Worm (Caenorhabditis elegans) whole organism, L1 larva: Measurements from ENCODE around the gene szy-4.

Source experiments
- F16B12.6 ChIP-seq: fragments of 150-350 bp; optimal IDR thresholded peaks from 2 replicates; lab custom pipeline; 2014; ENCODE audit warnings: missing biosample characterization, missing genetic modification characterization
- alr-1 ChIP-seq: fragments of 200-800 bp; sonication (Bioruptor generic); optimal IDR thresholded peaks from 2 replicates; lab custom pipeline; 2018; ENCODE audit warnings: borderline replicate concordance, mild to moderate bottlenecking, missing genetic modification characterization, missing compliant biosample characterization
- ama-1 ChIP-seq: fragments of 150-350 bp; optimal IDR thresholded peaks from 2 replicates; lab custom pipeline; 2014
- blmp-1 ChIP-seq: fragments of 150-350 bp; optimal IDR thresholded peaks from 2 replicates; lab custom pipeline; 2014; ENCODE audit warnings: missing biosample characterization, missing genetic modification characterization
- ceh-63 ChIP-seq: fragments of 200-800 bp; sonication (Bioruptor generic); optimal IDR thresholded peaks from 2 replicates; lab custom pipeline; 2018; ENCODE audit warnings: mild to moderate bottlenecking, missing genetic modification characterization, missing compliant biosample characterization
- ceh-82 ChIP-seq, 3 experiments: fragments of 150-350 bp in 1 of 3; sonication (generic microtip) in 2 of 3; optimal IDR thresholded peaks; 2 replicates each; lab custom pipeline; 2014 to 2017; ENCODE audit warnings: missing biosample characterization in 3 of 3, missing genetic modification characterization in 3 of 3
- ceh-88 ChIP-seq: fragments of 200-800 bp; sonication (Bioruptor generic); IDR thresholded peaks from 2 replicates; pipeline ENCODE4 v1.3.6; 2022; ENCODE audit warnings: missing genetic modification characterization, missing compliant biosample characterization
- ceh-90 ChIP-seq: sonication (generic microtip); optimal IDR thresholded peaks from 2 replicates; lab custom pipeline; 2016; ENCODE audit warnings: missing genetic modification characterization, missing compliant biosample characterization
- ces-1 ChIP-seq: fragments of 150-350 bp; optimal IDR thresholded peaks from 2 replicates; lab custom pipeline; 2014; ENCODE audit warnings: missing biosample characterization, missing genetic modification reagents, missing genetic modification characterization
- dsc-1 ChIP-seq: sonication (generic microtip); optimal IDR thresholded peaks from 2 replicates; lab custom pipeline; 2016; ENCODE audit warnings: mild to moderate bottlenecking, missing genetic modification characterization, missing compliant biosample characterization
- egl-13 ChIP-seq: sonication (generic microtip); optimal IDR thresholded peaks from 2 replicates; lab custom pipeline; 2016; ENCODE audit warnings: missing genotype, missing genetic modification reagents, missing genetic modification characterization, missing compliant biosample characterization
- egl-27 ChIP-seq, 2 experiments: fragments of 150-350 bp in 1 of 2; sonication (generic microtip); optimal IDR thresholded peaks; 3 replicates each; lab custom pipeline; 2017 to 2018; ENCODE audit warnings: missing biosample characterization in 2 of 2, missing genetic modification characterization in 2 of 2, missing genetic modification reagents in 2 of 2
- elt-2 ChIP-seq: sonication (generic microtip); optimal IDR thresholded peaks from 2 replicates; lab custom pipeline; 2016; ENCODE audit warnings: missing genetic modification characterization, mild to moderate bottlenecking, inconsistent platforms, missing compliant biosample characterization, missing genetic modification reagents
- fkh-10 ChIP-seq: sonication (generic microtip); optimal IDR thresholded peaks from 2 replicates; lab custom pipeline; 2017; ENCODE audit warnings: missing biosample characterization, missing genetic modification reagents, missing genetic modification characterization
- fkh-4 ChIP-seq: sonication (generic microtip); optimal IDR thresholded peaks from 2 replicates; lab custom pipeline; 2016; ENCODE audit warnings: missing compliant biosample characterization, missing genetic modification characterization, borderline replicate concordance
- fkh-8 ChIP-seq: sonication (generic microtip); optimal IDR thresholded peaks from 2 replicates; lab custom pipeline; 2016; ENCODE audit warnings: mild to moderate bottlenecking, missing genetic modification characterization, missing compliant biosample characterization
- fos-1 ChIP-seq: fragments of 150-350 bp; optimal IDR thresholded peaks from 2 replicates; lab custom pipeline; 2014; ENCODE audit warnings: missing biosample characterization, missing genetic modification characterization
- grh-1 ChIP-seq: fragments of 200-800 bp; sonication (Bioruptor generic); IDR thresholded peaks from 2 replicates; pipeline ENCODE4 v1.3.6; 2022; ENCODE audit warnings: missing genetic modification reagents, missing genetic modification characterization, missing compliant biosample characterization
- hlh-17 ChIP-seq: fragments of 200-800 bp; sonication (Bioruptor generic); optimal IDR thresholded peaks from 2 replicates; lab custom pipeline; 2018; ENCODE audit warnings: missing genetic modification characterization, mild to moderate bottlenecking, missing compliant biosample characterization, moderate library complexity, borderline replicate concordance
- lin-13 ChIP-seq: fragments of 150-350 bp; optimal IDR thresholded peaks from 2 replicates; lab custom pipeline; 2014; ENCODE audit warnings: missing biosample characterization, missing genetic modification reagents, missing genetic modification characterization
- lin-15B ChIP-seq: fragments of 150-350 bp; sonication (generic microtip); optimal IDR thresholded peaks from 3 replicates; lab custom pipeline; 2014; ENCODE audit warnings: missing biosample characterization, missing genetic modification characterization
- lin-35 ChIP-seq, 2 experiments: fragments of 150-350 bp; optimal IDR thresholded peaks; 2 replicates each; lab custom pipeline; 2014; ENCODE audit warnings: missing biosample characterization in 2 of 2, missing genetic modification characterization in 2 of 2, missing genetic modification reagents in 2 of 2
- lin-39 ChIP-seq: fragments of 150-350 bp; optimal IDR thresholded peaks from 2 replicates; lab custom pipeline; 2014; ENCODE audit warnings: missing biosample characterization, missing genetic modification reagents, missing genetic modification characterization
- nhr-11 ChIP-seq: fragments of 150-350 bp; optimal IDR thresholded peaks from 2 replicates; lab custom pipeline; 2014; ENCODE audit warnings: missing biosample characterization, missing genetic modification characterization
- nhr-12 ChIP-seq: sonication (generic microtip); optimal IDR thresholded peaks from 2 replicates; lab custom pipeline; 2017; ENCODE audit warnings: missing biosample characterization, missing genetic modification characterization
- nhr-237 ChIP-seq: fragments of 150-350 bp; optimal IDR thresholded peaks from 2 replicates; lab custom pipeline; 2014; ENCODE audit warnings: missing biosample characterization, missing genetic modification characterization
- nhr-28 ChIP-seq: fragments of 150-350 bp; optimal IDR thresholded peaks from 2 replicates; lab custom pipeline; 2014; ENCODE audit warnings: missing biosample characterization, missing genetic modification characterization
- nhr-71 ChIP-seq: sonication (generic microtip); optimal IDR thresholded peaks from 2 replicates; lab custom pipeline; 2016; ENCODE audit warnings: mild to moderate bottlenecking, missing genetic modification characterization, moderate library complexity, missing compliant biosample characterization
- nhr-76 ChIP-seq: sonication (generic microtip); optimal IDR thresholded peaks from 2 replicates; lab custom pipeline; 2017; ENCODE audit warnings: missing biosample characterization, missing genetic modification characterization
- nhr-77 ChIP-seq: fragments of 150-350 bp; optimal IDR thresholded peaks from 2 replicates; lab custom pipeline; 2014; ENCODE audit warnings: missing biosample characterization, missing genetic modification characterization
- nhr-85 ChIP-seq: sonication (generic microtip); peaks from one replicate; lab custom pipeline; 2016; ENCODE audit warnings: missing genetic modification characterization, inconsistent platforms, missing compliant biosample characterization
- nhr-90 ChIP-seq: sonication (generic microtip); optimal IDR thresholded peaks from 2 replicates; lab custom pipeline; 2016; ENCODE audit warnings: mild to moderate bottlenecking, missing genetic modification characterization, missing compliant biosample characterization; ENCODE audit not compliant: poor library complexity
- pax-3 ChIP-seq: fragments of 200-800 bp; sonication (Bioruptor generic); optimal IDR thresholded peaks from 2 replicates; lab custom pipeline; 2018; ENCODE audit warnings: mild to moderate bottlenecking, missing genetic modification characterization, moderate library complexity, missing compliant biosample characterization
- rnt-1 ChIP-seq: sonication (generic microtip); optimal IDR thresholded peaks from 2 replicates; lab custom pipeline; 2016; ENCODE audit warnings: mild to moderate bottlenecking, missing genetic modification characterization, moderate library complexity, missing compliant biosample characterization
- snpc-4 ChIP-seq: fragments of 150-350 bp; optimal IDR thresholded peaks from 2 replicates; lab custom pipeline; 2014; ENCODE audit warnings: missing biosample characterization, missing genetic modification characterization
- sptf-1 ChIP-seq: fragments of 150-350 bp; optimal IDR thresholded peaks from 2 replicates; lab custom pipeline; 2014; ENCODE audit warnings: missing biosample characterization, missing genetic modification characterization
- tbx-2 ChIP-seq: sonication (generic microtip); optimal IDR thresholded peaks from 2 replicates; lab custom pipeline; 2016; ENCODE audit warnings: missing genetic modification characterization, missing compliant biosample characterization
- tlp-1 ChIP-seq: fragments of 150-350 bp; optimal IDR thresholded peaks from 2 replicates; lab custom pipeline; 2014; ENCODE audit warnings: missing biosample characterization, missing genetic modification characterization
- vab-15 ChIP-seq: sonication (generic microtip); optimal IDR thresholded peaks from 2 replicates; lab custom pipeline; 2017; ENCODE audit warnings: missing genotype, mild to moderate bottlenecking, missing genetic modification characterization, missing compliant biosample characterization
- xbp-1 ChIP-seq: sonication (generic microtip); optimal IDR thresholded peaks from 2 replicates; lab custom pipeline; 2016; ENCODE audit warnings: missing genetic modification characterization, missing compliant biosample characterization
- zag-1 ChIP-seq: fragments of 150-350 bp; optimal IDR thresholded peaks from 2 replicates; lab custom pipeline; 2014; ENCODE audit warnings: missing biosample characterization, missing genetic modification characterization
- ztf-11 ChIP-seq, 2 experiments: sonication (generic microtip); optimal IDR thresholded peaks; 2 replicates each; lab custom pipeline; 2016 to 2017; ENCODE audit warnings: missing genetic modification characterization in 2 of 2, missing biosample characterization in 1 of 2, missing compliant biosample characterization in 1 of 2
- ztf-4 ChIP-seq: fragments of 150-350 bp; optimal IDR thresholded peaks from 2 replicates; lab custom pipeline; 2014; ENCODE audit warnings: missing biosample characterization, missing genetic modification characterization

The szy-4 gene

ce11 chrII:6250782-6251461 lies 52.4 kb downstream of the szy-4 start, which contains the start of gene phb-2 (continued):
- TF ChIP-seq elt-2 (no peak), grh-1 (GFP tag; lab: Robert Waterston, UW) (peak; percentile 59), nhr-11 (tag; lab: Kevin White, UChicago) (peak; percentile 46), ama-1 (peak; percentile 6), vab-15 (peak; percentile 16), rnt-1 (tag; lab: Kevin White, UChicago) (peak; percentile 84), lin-13 (GFP tag; lab: Kevin White, UChicago) (peak; percentile 70), zag-1 (tag; lab: Kevin White, UChicago) (no peak), tbx-2 (tag; lab: Kevin White, UChicago) (peak; percentile 80), snpc-4 (tag; lab: Kevin White, UChicago) (peak; percentile 54), alr-1 (tag; lab: Kevin White, UChicago) (no peak), fkh-8 (peak; percentile 64), sptf-1 (tag; lab: Kevin White, UChicago) (no peak), blmp-1 (peak; percentile 73), F16B12.6 (tag; lab: Kevin White, UChicago) (peak; percentile 60), nhr-85 (tag; lab: Kevin White, UChicago) (peak; percentile 91), ceh-82 (tag; optimal IDR thresholded peaks at IDR 0.05; lab: Kevin White, UChicago) (peak; percentile 57 to 85 (median 82)), lin-35 (GFP tag; optimal IDR thresholded peaks at IDR 0.05; lab: Kevin White, UChicago) (peak; percentile 98 to 100), pax-3 (tag; lab: Kevin White, UChicago) (no peak), hlh-17 (GFP tag; lab: Kevin White, UChicago) (no peak), ceh-90 (no peak), xbp-1 (tag; lab: Kevin White, UChicago) (peak; percentile 74), nhr-28 (tag; lab: Kevin White, UChicago) (no peak), egl-27 (tag; optimal IDR thresholded peaks at IDR 0.05; lab: Kevin White, UChicago) (no peak), nhr-90 (peak; percentile 73), nhr-237 (tag; lab: Kevin White, UChicago) (no peak), ceh-88 (GFP tag; lab: Robert Waterston, UW) (0 out of 2 replicates have a peak, but pooled peaks have one; percentile 46), fkh-10 (peak; percentile 7), egl-13 (tag; lab: Kevin White, UChicago) (no peak), nhr-76 (tag; lab: Kevin White, UChicago) (no peak), ceh-63 (no peak), nhr-71 (tag; lab: Kevin White, UChicago) (peak; percentile 88), fkh-4 (tag; lab: Kevin White, UChicago) (no peak), nhr-77 (tag; lab: Kevin White, UChicago) (peak; percentile 43), ztf-4 (tag; lab: Kevin White, UChicago) (peak; percentile 44), ztf-11 (tag; optimal IDR thresholded peaks at IDR 0.05; lab: Kevin White, UChicago) (no peak), tlp-1 (tag; lab: Kevin White, UChicago) (no peak), dsc-1 (tag; lab: Kevin White, UChicago) (peak; percentile 44), fos-1 (tag; lab: Kevin White, UChicago) (peak; percentile 63), lin-15B (tag; lab: Kevin White, UChicago) (peak; percentile 72), ces-1 (GFP tag; lab: Kevin White, UChicago) (no peak), lin-39 (no peak), nhr-12 (tag; lab: Kevin White, UChicago) (no peak)
